Worm (Caenorhabditis elegans) whole organism, young adult: Measurements from ENCODE around the gene F22B5.4.

Source experiments
- B0035.1 ChIP-seq: sonication (generic microtip); optimal IDR thresholded peaks from 2 replicates; lab custom pipeline; 2016; ENCODE audit warnings: missing genetic modification characterization, mild to moderate bottlenecking, missing compliant biosample characterization, missing genotype, missing genetic modification reagents
- F23B12.7 ChIP-seq: sonication (generic microtip); optimal IDR thresholded peaks from 2 replicates; lab custom pipeline; 2017; ENCODE audit warnings: missing genetic modification characterization, mild to moderate bottlenecking, missing compliant biosample characterization, antibody characterized with exemption, moderate library complexity; ENCODE audit not compliant: insufficient read depth
- F37B4.10 ChIP-seq: fragments of 200-800 bp; sonication (Bioruptor generic); IDR thresholded peaks from 2 replicates; pipeline ENCODE4 v1.3.6; 2022; ENCODE audit warnings: missing genetic modification characterization, missing compliant biosample characterization
- F49E8.2 ChIP-seq: sonication (generic microtip); optimal IDR thresholded peaks from 3 replicates; lab custom pipeline; 2017; ENCODE audit warnings: missing genetic modification characterization, mild to moderate bottlenecking, missing compliant biosample characterization, antibody characterized with exemption, moderate library complexity; ENCODE audit not compliant: insufficient read depth
- F55B11.4 ChIP-seq: sonication (generic microtip); optimal IDR thresholded peaks from 2 replicates; lab custom pipeline; 2016; ENCODE audit warnings: missing compliant biosample characterization, missing genetic modification characterization, borderline replicate concordance; ENCODE audit not compliant: insufficient read depth
- T26A5.8 ChIP-seq: sonication (generic microtip); optimal IDR thresholded peaks from 2 replicates; lab custom pipeline; 2016; ENCODE audit warnings: missing genetic modification characterization, missing compliant biosample characterization
- Y53F4B.3 ChIP-seq: fragments of 200-800 bp; sonication (Bioruptor generic); IDR thresholded peaks from 2 replicates; pipeline ENCODE4 v1.3.6; 2022; ENCODE audit warnings: missing genetic modification reagents, missing genetic modification characterization, missing compliant biosample characterization
- Y67H2A.10 ChIP-seq: fragments of 200-800 bp; sonication (Bioruptor generic); conservative IDR thresholded peaks from 2 replicates; pipeline ENCODE4 v1.3.6; 2022; ENCODE audit warnings: missing genetic modification reagents, missing genetic modification characterization, missing compliant biosample characterization
- ZK185.1 ChIP-seq: sonication (generic microtip); optimal IDR thresholded peaks from 2 replicates; lab custom pipeline; 2016; ENCODE audit warnings: mild to moderate bottlenecking, missing genetic modification characterization, missing compliant biosample characterization; ENCODE audit not compliant: poor library complexity, severe bottlenecking
- attf-6 ChIP-seq: fragments of 200-800 bp; sonication (Bioruptor generic); IDR thresholded peaks from 2 replicates; pipeline ENCODE4 v1.3.6; 2022; ENCODE audit warnings: missing genetic modification reagents, missing genetic modification characterization, missing compliant biosample characterization
- bed-2 ChIP-seq: fragments of 200-800 bp; sonication (Bioruptor generic); IDR thresholded peaks from 2 replicates; pipeline ENCODE4 v1.3.6; 2022; ENCODE audit warnings: missing genetic modification reagents, missing genetic modification characterization, missing compliant biosample characterization
- cebp-1 ChIP-seq, 2 experiments: fragments of 200-800 bp in 1 of 2; sonication (Bioruptor generic) in 1 of 2; sonication (generic microtip) in 1 of 2; IDR thresholded peaks in 1 of 2; optimal IDR thresholded peaks in 1 of 2; 2 replicates each; pipeline versions ENCODE4 v1.3.6 to Lab custom; 2017 to 2022; ENCODE audit warnings: missing compliant biosample characterization in 2 of 2, missing genetic modification characterization in 2 of 2, mild to moderate bottlenecking in 1 of 2, missing genetic modification reagents in 1 of 2, moderate library complexity in 1 of 2
- egl-18 ChIP-seq: fragments of 200-800 bp; sonication (Bioruptor generic); IDR thresholded peaks from 2 replicates; pipeline ENCODE4 v1.3.6; 2022; ENCODE audit warnings: missing genetic modification reagents, missing genetic modification characterization, missing compliant biosample characterization
- him-1 ChIP-seq: sonication (generic microtip); optimal IDR thresholded peaks from 2 replicates; lab custom pipeline; 2016; ENCODE audit warnings: missing genotype, missing genetic modification reagents, missing genetic modification characterization, missing compliant biosample characterization
- hlh-12 ChIP-seq: sonication (generic microtip); optimal IDR thresholded peaks from 2 replicates; lab custom pipeline; 2016; ENCODE audit warnings: missing genetic modification characterization, missing compliant biosample characterization
- hrde-1 ChIP-seq: sonication (generic microtip); optimal IDR thresholded peaks from 2 replicates; lab custom pipeline; 2016; ENCODE audit warnings: missing genetic modification characterization, mild to moderate bottlenecking, missing compliant biosample characterization, moderate library complexity, missing genotype, missing genetic modification reagents, borderline replicate concordance
- let-526 ChIP-seq: fragments of 200-800 bp; sonication (Bioruptor generic); IDR thresholded peaks from 2 replicates; pipeline ENCODE4 v1.3.6; 2022; ENCODE audit warnings: missing genetic modification reagents, missing genetic modification characterization, missing compliant biosample characterization
- lin-26 ChIP-seq: fragments of 200-800 bp; sonication (Bioruptor generic); IDR thresholded peaks from 2 replicates; pipeline ENCODE4 v1.3.6; 2022; ENCODE audit warnings: missing genetic modification reagents, missing genetic modification characterization, missing compliant biosample characterization
- lin-35 ChIP-seq, 3 experiments: fragments of 150-350 bp in 2 of 3; sonication (generic microtip) in 1 of 3; optimal IDR thresholded peaks; 2 replicates each; lab custom pipeline; 2014 to 2018; ENCODE audit warnings: missing biosample characterization in 3 of 3, missing genetic modification characterization in 3 of 3, missing genetic modification reagents in 3 of 3
- lsl-1 ChIP-seq: fragments of 200-800 bp; sonication (Bioruptor generic); optimal IDR thresholded peaks from 2 replicates; lab custom pipeline; 2018; ENCODE audit warnings: mild to moderate bottlenecking, missing genetic modification characterization, moderate library complexity, missing compliant biosample characterization
- madf-3 ChIP-seq: fragments of 200-800 bp; sonication (Bioruptor generic); IDR thresholded peaks from 2 replicates; pipeline ENCODE4 v1.3.6; 2022; ENCODE audit warnings: missing genetic modification reagents, missing genetic modification characterization, missing compliant biosample characterization
- madf-8 ChIP-seq: fragments of 200-800 bp; sonication (Bioruptor generic); conservative IDR thresholded peaks from 2 replicates; pipeline ENCODE4 v1.3.6; 2022; ENCODE audit warnings: missing genetic modification reagents, missing genetic modification characterization, missing compliant biosample characterization
- nhr-80 ChIP-seq: sonication (generic microtip); optimal IDR thresholded peaks from 2 replicates; lab custom pipeline; 2016; ENCODE audit warnings: missing genetic modification characterization, missing compliant biosample characterization
- rpc-1 ChIP-seq, 2 experiments: fragments of 150-350 bp in 1 of 2; sonication (generic microtip) in 1 of 2; optimal IDR thresholded peaks; 2 replicates each; lab custom pipeline; 2014 to 2018; ENCODE audit warnings: missing biosample characterization in 1 of 2, missing genetic modification characterization in 1 of 2, missing genetic modification reagents in 1 of 2, missing genotype in 1 of 2
- snpc-1.3 ChIP-seq: sonication (generic microtip); optimal IDR thresholded peaks from 2 replicates; lab custom pipeline; 2017; ENCODE audit warnings: missing genetic modification characterization, mild to moderate bottlenecking, missing compliant biosample characterization, antibody characterized with exemption, moderate library complexity, missing genotype, missing genetic modification reagents; ENCODE audit not compliant: insufficient read depth
- somi-1 ChIP-seq: fragments of 200-800 bp; sonication (Bioruptor generic); optimal IDR thresholded peaks from 2 replicates; lab custom pipeline; 2018; ENCODE audit warnings: mild to moderate bottlenecking, missing genetic modification characterization, missing compliant biosample characterization
- unc-62 ChIP-seq: fragments of 150-350 bp; optimal IDR thresholded peaks from 2 replicates; lab custom pipeline; 2014; ENCODE audit warnings: missing biosample characterization, missing genetic modification reagents, missing genetic modification characterization
- ztf-22 ChIP-seq: fragments of 200-800 bp; sonication (Bioruptor generic); optimal IDR thresholded peaks from 2 replicates; lab custom pipeline; 2018; ENCODE audit warnings: mild to moderate bottlenecking, missing genetic modification characterization, moderate library complexity, missing compliant biosample characterization
- ztf-6 ChIP-seq: fragments of 200-800 bp; sonication (Bioruptor generic); IDR thresholded peaks from 2 replicates; pipeline ENCODE4 v1.3.6; 2022; ENCODE audit warnings: missing genetic modification reagents, missing genetic modification characterization, missing compliant biosample characterization

The F22B5.4 gene

DNA sequence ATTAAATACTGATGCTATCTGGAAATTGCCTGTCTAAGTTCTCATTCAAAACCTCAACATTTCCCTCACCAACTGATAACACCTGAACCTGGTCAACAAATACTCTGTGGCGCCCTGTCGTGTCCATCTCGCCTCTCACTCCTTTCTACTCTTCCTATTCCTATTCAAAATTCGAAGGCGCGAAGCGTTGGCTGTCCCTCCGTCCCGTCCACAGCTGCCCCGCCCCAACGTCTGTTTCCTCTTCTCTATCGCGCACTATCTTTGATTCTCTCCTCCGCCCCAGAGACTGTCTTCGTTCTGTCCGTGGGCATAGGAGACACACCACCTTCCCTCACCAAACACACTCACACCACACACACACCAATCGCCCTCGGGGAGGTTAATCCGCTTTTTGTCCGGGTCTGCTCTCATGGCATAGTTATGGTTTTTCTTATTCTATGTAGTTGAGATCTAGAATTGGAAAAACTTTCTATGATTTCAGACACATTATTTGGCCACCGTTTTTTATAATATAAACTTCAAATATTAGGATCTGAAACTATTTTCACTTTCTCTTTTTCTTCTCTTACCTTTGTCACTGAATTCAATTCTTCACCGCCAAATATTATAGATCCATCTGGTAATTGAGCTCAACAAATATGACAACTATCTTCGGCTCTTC is 37.3 kb upstream of the F22B5.4 start, which contains the start of gene efl-3:
Gene efl-3, plus strand, starts transcription at position 611 of the 661 bp plus-strand sequence.
- TF ChIP-seq madf-3 (GFP tag; lab: Robert Waterston, UW) = no peak
- TF ChIP-seq Y67H2A.10 (GFP tag; lab: Robert Waterston, UW) = no peak
- TF ChIP-seq somi-1 (GFP tag; lab: Kevin White, UChicago) = no peak
- TF ChIP-seq nhr-80 (tag; lab: Kevin White, UChicago) = peak; percentile 74
- TF ChIP-seq F49E8.2 = no peak
- no peak for TF ChIP-seq him-1 (tag; lab: Kevin White, UChicago)
- TF ChIP-seq, all 124 proteins: peak for 1

DNA sequence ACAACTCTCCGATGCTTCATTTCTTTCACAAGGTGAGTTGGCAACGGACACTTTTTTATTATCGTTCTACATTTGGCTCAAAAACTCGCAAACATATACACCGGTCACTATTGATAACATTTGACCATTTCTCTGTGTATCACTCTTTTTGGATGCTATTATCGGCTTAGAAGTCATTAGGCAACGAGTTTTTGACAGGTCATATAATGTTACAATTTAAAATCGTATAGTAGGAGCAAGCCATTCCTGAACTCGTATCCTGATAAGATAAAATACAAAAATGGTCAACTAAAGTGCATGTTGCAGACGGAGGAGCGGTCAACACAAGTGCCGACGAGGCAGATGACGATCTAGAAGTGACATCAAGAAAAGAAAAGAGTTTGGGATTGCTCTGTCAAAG is 36.6 kb upstream of the F22B5.4 start:
- peak; percentile 0 for TF ChIP-seq nhr-80 (tag; lab: Kevin White, UChicago)
- no peak for TF ChIP-seq T26A5.8 (tag; lab: Kevin White, UChicago)

DNA sequence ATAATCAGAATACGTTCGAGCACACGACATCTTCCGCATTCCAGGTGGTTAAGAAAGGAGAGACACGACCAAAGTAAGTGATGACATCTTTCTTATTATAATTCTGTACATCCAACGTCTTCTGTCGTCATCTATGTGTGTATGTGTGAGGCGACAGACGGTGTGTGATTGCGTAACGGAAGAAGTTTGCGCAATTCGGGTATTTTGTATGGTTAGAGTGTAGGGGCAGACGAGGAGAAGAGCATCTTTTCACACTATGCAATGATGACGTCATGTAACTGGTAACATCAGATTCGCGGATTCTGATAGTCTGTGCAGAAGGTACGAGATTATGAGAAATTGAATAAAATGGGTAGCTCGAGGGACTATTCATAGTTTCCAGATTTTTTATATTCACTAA is 34.5 kb upstream of the F22B5.4 start:
- TF ChIP-seq hrde-1 (tag; lab: Kevin White, UChicago) (no peak), snpc-1.3 (no peak)
- TF ChIP-seq, all 124 proteins: peak for 0

DNA sequence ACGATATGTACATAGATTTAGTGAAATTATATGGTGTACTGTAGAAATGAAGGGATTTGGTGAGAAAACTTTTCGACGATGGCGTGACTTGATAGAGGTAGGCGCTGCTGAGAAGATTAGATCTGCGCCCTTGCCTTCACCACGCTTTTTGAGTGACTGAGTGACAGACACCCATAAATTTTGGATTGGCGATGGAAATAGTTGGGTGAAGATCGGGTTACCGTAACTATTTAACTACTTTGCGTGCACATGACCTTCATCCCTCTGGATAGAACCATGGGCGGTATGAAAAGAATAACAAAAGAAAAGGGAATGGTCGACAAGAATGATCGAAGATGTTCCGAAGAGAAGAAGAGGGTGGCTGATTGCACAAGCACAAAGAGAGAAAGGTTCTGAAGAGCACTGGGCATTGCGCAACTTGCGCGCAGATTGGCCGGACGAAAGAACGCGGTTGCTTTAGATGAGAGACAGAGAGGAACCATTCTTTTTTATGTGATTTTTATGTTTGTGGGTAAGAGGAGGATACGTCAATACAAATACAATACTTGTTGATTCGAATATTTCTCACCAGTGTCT is 34.0 kb upstream of the F22B5.4 start:
- no peak for TF ChIP-seq attf-6 (GFP tag; lab: Robert Waterston, UW)
- no peak for TF ChIP-seq madf-8
- no peak for TF ChIP-seq ztf-6 (GFP tag; lab: Robert Waterston, UW)
- no peak for TF ChIP-seq egl-18
- TF ChIP-seq lin-26 = no peak
- TF ChIP-seq lin-35 (GFP tag; optimal IDR thresholded peaks at IDR 0.05; lab: Kevin White, UChicago) = no peak
- TF ChIP-seq Y53F4B.3 (GFP tag; lab: Robert Waterston, UW) = no peak

DNA sequence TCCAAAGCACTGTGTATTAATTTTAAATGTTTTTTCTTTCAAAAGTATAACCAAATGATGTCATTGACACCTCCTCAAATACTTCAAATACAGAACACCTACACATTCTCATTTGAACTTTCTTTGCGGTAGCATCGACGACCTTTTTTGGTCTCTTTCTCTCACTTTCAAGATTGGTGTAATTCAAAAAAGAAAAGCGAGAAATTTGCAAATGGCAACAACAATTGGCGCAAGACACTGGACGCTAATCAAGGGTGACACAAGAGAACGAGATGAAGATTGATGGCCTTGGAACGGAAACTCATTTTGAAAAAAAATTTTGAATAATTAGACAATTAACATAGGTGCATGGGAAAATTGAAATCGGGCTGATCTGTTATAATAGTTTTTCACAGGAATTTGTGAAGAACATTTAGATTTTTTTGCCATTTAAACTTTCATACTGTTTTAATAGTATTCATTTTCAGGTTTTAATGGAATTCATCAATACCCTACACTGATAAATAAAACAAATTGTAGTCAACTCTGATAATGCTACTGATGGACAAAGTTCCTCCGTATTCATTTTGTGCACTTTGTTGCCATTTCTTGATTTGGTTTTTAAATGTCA is 32.3 kb upstream of the F22B5.4 start, which contains the start of gene fdgt-2:
Gene fdgt-2, plus strand, starts transcription at position 560 of the 610 bp plus-strand sequence.
- TF ChIP-seq F55B11.4 (tag; lab: Kevin White, UChicago) = no peak
- TF ChIP-seq egl-18 = no peak
- TF ChIP-seq F37B4.10 = no peak
- TF ChIP-seq let-526 = no peak
- TF ChIP-seq bed-2 (GFP tag; lab: Robert Waterston, UW) = no peak
- no peak for TF ChIP-seq ztf-22

DNA sequence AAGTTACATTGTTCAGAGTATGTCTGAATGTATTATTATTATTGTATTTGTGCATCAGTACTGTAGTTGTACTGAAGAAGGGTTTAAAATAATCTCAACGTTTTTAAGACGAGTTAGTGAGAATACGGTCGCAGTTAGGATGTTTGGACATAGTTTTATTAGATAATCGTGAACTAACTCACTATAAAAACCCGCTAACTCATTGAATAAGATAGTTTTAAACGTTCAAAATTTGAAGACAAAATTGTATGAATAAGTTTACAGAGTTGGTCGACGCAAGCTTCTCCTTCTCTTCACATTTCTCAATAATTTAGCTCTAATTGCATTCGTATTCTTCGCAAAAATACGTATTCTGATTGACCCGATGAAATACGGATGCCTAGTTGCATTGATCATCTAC is 30.5 kb upstream of the F22B5.4 start:
- TF ChIP-seq cebp-1 (GFP tag; IDR thresholded peaks at IDR 0.05; lab: Robert Waterston, UW) = no peak
- TF ChIP-seq cebp-1 (tag; optimal IDR thresholded peaks at IDR 0.05; lab: Kevin White, UChicago) = no peak
- TF ChIP-seq B0035.1 = no peak
- TF ChIP-seq lsl-1 (GFP tag; lab: Kevin White, UChicago) = no peak
- TF ChIP-seq Y67H2A.10 (GFP tag; lab: Robert Waterston, UW) = no peak
- no peak for TF ChIP-seq rpc-1 (optimal IDR thresholded peaks at IDR 0.05; lab: Kevin White, UChicago)
- TF ChIP-seq rpc-1 (tag; optimal IDR thresholded peaks at IDR 0.05; lab: Kevin White, UChicago) = no peak
- no peak for TF ChIP-seq hlh-12
- TF ChIP-seq ztf-22 = no peak
- no peak for TF ChIP-seq F23B12.7
- no peak for TF ChIP-seq unc-62
- no peak for TF ChIP-seq ZK185.1 (tag; lab: Kevin White, UChicago)
